Fruit fly (Drosophila melanogaster) whole organism, prepupa: Measurements from ENCODE around the gene KFase.

Experiments used
- Blimp-1 ChIP-seq: fragments of 200-800 bp; sonication (Bioruptor generic); optimal IDR thresholded peaks from 3 replicates; lab custom pipeline; 2017; ENCODE audit warnings: missing biosample characterization, missing genetic modification characterization, mild to moderate bottlenecking, moderate library complexity, missing genetic modification reagents
- CG10631 ChIP-seq: fragments of 200-800 bp; sonication (Bioruptor generic); optimal IDR thresholded peaks from 2 replicates; lab custom pipeline; 2016; ENCODE audit warnings: missing biosample characterization, missing genetic modification characterization
- CG10669 ChIP-seq: fragments of 200-800 bp; sonication (Bioruptor generic); optimal IDR thresholded peaks from 3 replicates; lab custom pipeline; 2018; ENCODE audit warnings: missing biosample characterization, mild to moderate bottlenecking, missing genetic modification characterization, moderate library complexity
- CG11294 ChIP-seq: fragments of 200-800 bp; sonication (Bioruptor generic); IDR thresholded peaks from 2 replicates; pipeline ENCODE4 v1.3.6; 2022; ENCODE audit warnings: missing biosample characterization, missing genetic modification characterization
- CG11762 ChIP-seq: fragments of 200-800 bp; sonication (Bioruptor generic); optimal IDR thresholded peaks from 3 replicates; lab custom pipeline; 2016; ENCODE audit warnings: missing biosample characterization, missing genetic modification characterization; ENCODE audit not compliant: insufficient read depth
- CG11902 ChIP-seq: fragments of 200-800 bp; sonication (Bioruptor generic); optimal IDR thresholded peaks from 3 replicates; lab custom pipeline; 2016; ENCODE audit warnings: missing biosample characterization, missing genetic modification characterization
- CG15336 ChIP-seq: fragments of 200-800 bp; sonication (Bioruptor generic); IDR thresholded peaks from 2 replicates; pipeline ENCODE4 v1.3.6; 2022; ENCODE audit warnings: missing biosample characterization, missing genetic modification characterization
- CG1621 ChIP-seq: fragments of 200-800 bp; sonication (Bioruptor generic); optimal IDR thresholded peaks from 3 replicates; lab custom pipeline; 2018; ENCODE audit warnings: missing biosample characterization, mild to moderate bottlenecking, missing genetic modification characterization
- CG16779 ChIP-seq: fragments of 200-800 bp; sonication (Bioruptor generic); optimal IDR thresholded peaks from 3 replicates; lab custom pipeline; 2017; ENCODE audit warnings: missing biosample characterization, mild to moderate bottlenecking, missing genetic modification characterization
- CG3032 ChIP-seq: fragments of 200-800 bp; optimal IDR thresholded peaks from 2 replicates; lab custom pipeline; 2019; ENCODE audit warnings: missing biosample characterization, mild to moderate bottlenecking, missing genetic modification characterization, moderate library complexity
- CG31627 ChIP-seq: fragments of 200-800 bp; sonication (Bioruptor generic); optimal IDR thresholded peaks from 3 replicates; lab custom pipeline; 2016; ENCODE audit warnings: missing biosample characterization, missing genetic modification characterization
- CG32006 ChIP-seq: fragments of 200-800 bp; sonication (Bioruptor generic); optimal IDR thresholded peaks from 3 replicates; lab custom pipeline; 2017; ENCODE audit warnings: missing biosample characterization, mild to moderate bottlenecking, missing genetic modification characterization
- CG34406 ChIP-seq: fragments of 200-800 bp; sonication (Bioruptor generic); optimal IDR thresholded peaks from 3 replicates; lab custom pipeline; 2016; ENCODE audit warnings: missing biosample characterization, missing genetic modification characterization
- CG3919 ChIP-seq: fragments of 200-800 bp; sonication (Bioruptor generic); optimal IDR thresholded peaks from 3 replicates; lab custom pipeline; 2016; ENCODE audit warnings: missing biosample characterization, missing genetic modification characterization
- CG4318 ChIP-seq: fragments of 200-800 bp; sonication (Bioruptor generic); optimal IDR thresholded peaks from 3 replicates; lab custom pipeline; 2017; ENCODE audit warnings: missing biosample characterization, mild to moderate bottlenecking, missing genetic modification characterization
- CG6792 ChIP-seq: fragments of 200-800 bp; sonication (Bioruptor generic); optimal IDR thresholded peaks from 3 replicates; lab custom pipeline; 2016; ENCODE audit warnings: missing biosample characterization, missing genetic modification characterization
- CG6854 ChIP-seq: fragments of 200-800 bp; sonication (Bioruptor generic); optimal IDR thresholded peaks from 2 replicates; lab custom pipeline; 2017; ENCODE audit warnings: missing biosample characterization, mild to moderate bottlenecking, missing genetic modification characterization
- CG8119 ChIP-seq: fragments of 200-800 bp; sonication (Bioruptor generic); IDR thresholded peaks from 3 replicates; pipeline ENCODE4 v1.3.6; 2022; ENCODE audit warnings: missing biosample characterization, missing genetic modification characterization
- CG8319 ChIP-seq: fragments of 200-800 bp; sonication (Bioruptor generic); optimal IDR thresholded peaks from 3 replicates; lab custom pipeline; 2016; ENCODE audit warnings: missing biosample characterization, missing genetic modification characterization
- CG8632 ChIP-seq: fragments of 200-800 bp; sonication (Bioruptor generic); optimal IDR thresholded peaks from 3 replicates; lab custom pipeline; 2016; ENCODE audit warnings: missing biosample characterization, missing genetic modification characterization
- CG9139 ChIP-seq: fragments of 200-800 bp; sonication (Bioruptor generic); optimal IDR thresholded peaks from 3 replicates; lab custom pipeline; 2017; ENCODE audit warnings: missing biosample characterization, mild to moderate bottlenecking, missing genetic modification characterization
- Eip78C ChIP-seq: fragments of 200-800 bp; sonication (Bioruptor generic); peaks from one replicate; lab custom pipeline; 2016; ENCODE audit warnings: missing biosample characterization, missing genetic modification characterization
- Ets21C ChIP-seq: fragments of 200-800 bp; sonication (Bioruptor generic); optimal IDR thresholded peaks from 3 replicates; lab custom pipeline; 2016; ENCODE audit warnings: missing biosample characterization, missing genetic modification characterization
- Ets96B ChIP-seq: fragments of 200-800 bp; optimal IDR thresholded peaks from 2 replicates; lab custom pipeline; 2019; ENCODE audit warnings: missing biosample characterization, mild to moderate bottlenecking, missing genetic modification characterization, moderate library complexity
- Gug ChIP-seq: fragments of 200-800 bp; sonication (Bioruptor generic); IDR thresholded peaks from 2 replicates; pipeline ENCODE4 v1.3.6; 2022; ENCODE audit warnings: missing biosample characterization, missing genetic modification characterization
- Hr38 ChIP-seq: sonication (Bioruptor generic); optimal IDR thresholded peaks from 2 replicates; lab custom pipeline; 2016; ENCODE audit warnings: missing biosample characterization, missing genetic modification characterization
- Hr39 ChIP-seq: fragments of 200-800 bp; sonication (Bioruptor generic); optimal IDR thresholded peaks from 2 replicates; lab custom pipeline; 2016; ENCODE audit warnings: missing biosample characterization, missing genetic modification characterization
- OdsH ChIP-seq: fragments of 200-800 bp; sonication (Bioruptor generic); optimal IDR thresholded peaks from 3 replicates; lab custom pipeline; 2016; ENCODE audit warnings: missing biosample characterization, missing genetic modification characterization
- Smox ChIP-seq: fragments of 200-800 bp; sonication (Bioruptor generic); optimal IDR thresholded peaks from 3 replicates; lab custom pipeline; 2016; ENCODE audit warnings: missing biosample characterization, missing genetic modification characterization
- Sox14 ChIP-seq: fragments of 200-800 bp; sonication (Bioruptor generic); optimal IDR thresholded peaks from 3 replicates; lab custom pipeline; 2016; ENCODE audit warnings: missing biosample characterization, missing genetic modification characterization
- Sox15 ChIP-seq: fragments of 200-800 bp; sonication (Bioruptor generic); optimal IDR thresholded peaks from 3 replicates; lab custom pipeline; 2016; ENCODE audit warnings: missing biosample characterization, missing genetic modification characterization
- achi ChIP-seq: fragments of 200-800 bp; sonication (Bioruptor generic); optimal IDR thresholded peaks from 3 replicates; lab custom pipeline; 2016; ENCODE audit warnings: missing biosample characterization, missing genetic modification characterization
- acj6 ChIP-seq: fragments of 200-800 bp; sonication (Bioruptor generic); optimal IDR thresholded peaks from 3 replicates; lab custom pipeline; 2016; ENCODE audit warnings: missing biosample characterization, missing genetic modification characterization
- cyc ChIP-seq: fragments of 200-800 bp; sonication (Bioruptor generic); optimal IDR thresholded peaks from 3 replicates; lab custom pipeline; 2016; ENCODE audit warnings: missing biosample characterization, missing genetic modification characterization
- dac ChIP-seq: fragments of 200-800 bp; sonication (Bioruptor generic); optimal IDR thresholded peaks from 2 replicates; lab custom pipeline; 2017; ENCODE audit warnings: missing biosample characterization, mild to moderate bottlenecking, missing genetic modification characterization
- dsx ChIP-seq: fragments of 200-800 bp; optimal IDR thresholded peaks from 3 replicates; lab custom pipeline; 2019; ENCODE audit warnings: missing biosample characterization, mild to moderate bottlenecking, missing genetic modification characterization, moderate library complexity; ENCODE audit not compliant: poor library complexity, severe bottlenecking
- fd59A ChIP-seq: fragments of 200-800 bp; sonication (Bioruptor generic); optimal IDR thresholded peaks from 2 replicates; lab custom pipeline; 2017; ENCODE audit warnings: missing biosample characterization, mild to moderate bottlenecking, missing genetic modification characterization, missing genetic modification reagents
- fd85E ChIP-seq: fragments of 200-800 bp; sonication (Bioruptor generic); optimal IDR thresholded peaks from 3 replicates; lab custom pipeline; 2016; ENCODE audit warnings: missing biosample characterization, missing genetic modification characterization
- lz ChIP-seq: fragments of 200-800 bp; sonication (Bioruptor generic); optimal IDR thresholded peaks from 3 replicates; lab custom pipeline; 2016; ENCODE audit warnings: missing biosample characterization, missing genetic modification characterization
- net ChIP-seq: fragments of 200-800 bp; sonication (Bioruptor generic); optimal IDR thresholded peaks from 3 replicates; lab custom pipeline; 2016; ENCODE audit warnings: missing biosample characterization, missing genetic modification characterization
- salr ChIP-seq, 2 experiments: fragments of 200-800 bp; sonication (Bioruptor generic); optimal IDR thresholded peaks; 3 replicates each; lab custom pipeline; 2016 to 2018; ENCODE audit warnings: missing biosample characterization in 2 of 2, missing genetic modification characterization in 2 of 2, mild to moderate bottlenecking in 1 of 2
- spab ChIP-seq: fragments of 200-800 bp; sonication (Bioruptor generic); optimal IDR thresholded peaks from 2 replicates; lab custom pipeline; 2017; ENCODE audit warnings: missing biosample characterization, mild to moderate bottlenecking, missing genetic modification characterization, missing genetic modification reagents
- ss ChIP-seq, 2 experiments: fragments of 200-800 bp; sonication (Bioruptor generic); optimal IDR thresholded peaks; 2 replicates in 1 of 2; 3 replicates in 1 of 2; lab custom pipeline; 2017 to 2018; ENCODE audit warnings: mild to moderate bottlenecking in 2 of 2, missing biosample characterization in 2 of 2, missing genetic modification characterization in 2 of 2, moderate library complexity in 1 of 2
- vri ChIP-seq: fragments of 200-800 bp; sonication (Bioruptor generic); optimal IDR thresholded peaks from 3 replicates; lab custom pipeline; 2016; ENCODE audit warnings: missing biosample characterization, mild to moderate bottlenecking, missing genetic modification characterization

Gene KFase

DNA sequence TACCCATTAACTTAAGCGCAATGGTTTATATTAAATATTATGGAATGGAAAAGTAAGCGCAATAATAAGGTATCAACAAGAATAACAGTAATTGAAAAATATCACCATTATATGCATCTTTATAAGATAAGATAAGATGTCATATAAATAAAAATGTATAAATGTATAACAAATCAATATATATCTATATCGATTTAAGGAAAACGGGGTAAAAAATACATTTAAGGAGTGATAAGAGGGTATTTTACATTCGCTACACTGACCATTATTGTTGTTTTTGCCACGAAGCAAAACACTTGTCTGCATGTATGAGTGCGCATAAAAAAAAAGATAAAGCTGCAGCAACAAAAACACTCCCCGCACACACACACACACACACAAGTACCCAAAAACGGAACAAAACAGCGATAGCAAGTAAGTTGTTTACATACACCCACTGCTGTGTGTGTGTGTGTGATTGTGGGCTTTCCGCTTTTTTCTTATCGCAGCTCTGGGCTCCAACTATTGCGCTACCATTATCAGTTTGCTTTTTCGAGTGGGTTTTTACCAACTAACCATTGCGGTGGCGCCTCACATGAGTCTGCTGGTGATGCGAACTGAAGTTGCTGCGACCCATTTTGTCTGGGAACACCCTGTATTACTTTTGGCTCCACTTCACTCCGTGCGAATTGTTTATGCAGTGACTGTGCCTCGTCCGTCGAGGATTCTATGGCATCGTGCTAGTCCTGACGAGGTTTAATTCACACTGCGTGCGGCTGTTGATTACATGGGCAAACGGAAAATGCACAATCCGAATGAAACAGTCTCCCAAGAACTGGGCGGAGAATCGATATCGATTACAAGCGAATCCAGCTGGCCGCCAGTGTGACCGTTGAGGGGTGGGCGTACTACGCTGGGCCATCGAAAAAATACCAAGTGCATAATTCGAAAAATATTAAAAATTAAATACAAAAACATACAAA, 15.2 kb downstream of the KFase start, which contains the start of gene mmy (continued):
- TF ChIP-seq CG1621 (tag; lab: Kevin White, UChicago) = peak; percentile 51
- peak; percentile 72 for TF ChIP-seq dsx (GFP tag; lab: Kevin White, UChicago)
- no peak for TF ChIP-seq fd85E (GFP tag; lab: Kevin White, UChicago)
- peak; percentile 27 for TF ChIP-seq CG10669 (GFP tag; lab: Kevin White, UChicago)
- peak; percentile 82 for TF ChIP-seq Ets96B
- peak; percentile 50 for TF ChIP-seq CG6854 (GFP tag; lab: Kevin White, UChicago)
- peak; percentile 84 for TF ChIP-seq CG32006 (GFP tag; lab: Kevin White, UChicago)
- TF ChIP-seq CG8319 = no peak
- peak; percentile 63 for TF ChIP-seq CG8632 (GFP tag; lab: Kevin White, UChicago)
- peak; percentile 64 for TF ChIP-seq CG9139 (GFP tag; lab: Kevin White, UChicago)
- TF ChIP-seq CG3032 (tag; lab: Kevin White, UChicago) = peak; percentile 72
- TF ChIP-seq CG3919 (GFP tag; lab: Kevin White, UChicago) = peak; percentile 66
- TF ChIP-seq cyc = peak; percentile 10
- TF ChIP-seq spab = peak; percentile 67
- peak; percentile 47 for TF ChIP-seq CG6792 (GFP tag; lab: Kevin White, UChicago)
- peak; percentile 55 for TF ChIP-seq dac
- peak; percentile 63 for TF ChIP-seq CG34406 (GFP tag; lab: Kevin White, UChicago)
- TF ChIP-seq CG11294 (GFP tag; lab: Robert Waterston, UW) = peak; percentile 31
- TF ChIP-seq Sox15 (GFP tag; lab: Kevin White, UChicago) = peak; percentile 22
- TF ChIP-seq CG10631 = peak; percentile 67
- peak; percentile 81 for TF ChIP-seq CG15336 (GFP tag; lab: Robert Waterston, UW)
- peak; percentile 67 for TF ChIP-seq acj6
- TF ChIP-seq achi = peak; percentile 69
- TF ChIP-seq lz (GFP tag; lab: Kevin White, UChicago) = peak; percentile 7
- TF ChIP-seq ss (GFP tag; optimal IDR thresholded peaks at IDR 0.05; lab: Kevin White, UChicago) = peak; percentile 75 to 81
- peak; percentile 59 for TF ChIP-seq CG16779 (tag; lab: Kevin White, UChicago)
- no peak for TF ChIP-seq CG31627 (GFP tag; lab: Kevin White, UChicago)
- TF ChIP-seq OdsH (GFP tag; lab: Kevin White, UChicago) = peak; percentile 69
- peak; percentile 82 for TF ChIP-seq Eip78C (GFP tag; lab: Kevin White, UChicago)
- peak; percentile 34 for TF ChIP-seq Smox
- peak; percentile 74 for TF ChIP-seq CG4318 (GFP tag; lab: Kevin White, UChicago)

DNA sequence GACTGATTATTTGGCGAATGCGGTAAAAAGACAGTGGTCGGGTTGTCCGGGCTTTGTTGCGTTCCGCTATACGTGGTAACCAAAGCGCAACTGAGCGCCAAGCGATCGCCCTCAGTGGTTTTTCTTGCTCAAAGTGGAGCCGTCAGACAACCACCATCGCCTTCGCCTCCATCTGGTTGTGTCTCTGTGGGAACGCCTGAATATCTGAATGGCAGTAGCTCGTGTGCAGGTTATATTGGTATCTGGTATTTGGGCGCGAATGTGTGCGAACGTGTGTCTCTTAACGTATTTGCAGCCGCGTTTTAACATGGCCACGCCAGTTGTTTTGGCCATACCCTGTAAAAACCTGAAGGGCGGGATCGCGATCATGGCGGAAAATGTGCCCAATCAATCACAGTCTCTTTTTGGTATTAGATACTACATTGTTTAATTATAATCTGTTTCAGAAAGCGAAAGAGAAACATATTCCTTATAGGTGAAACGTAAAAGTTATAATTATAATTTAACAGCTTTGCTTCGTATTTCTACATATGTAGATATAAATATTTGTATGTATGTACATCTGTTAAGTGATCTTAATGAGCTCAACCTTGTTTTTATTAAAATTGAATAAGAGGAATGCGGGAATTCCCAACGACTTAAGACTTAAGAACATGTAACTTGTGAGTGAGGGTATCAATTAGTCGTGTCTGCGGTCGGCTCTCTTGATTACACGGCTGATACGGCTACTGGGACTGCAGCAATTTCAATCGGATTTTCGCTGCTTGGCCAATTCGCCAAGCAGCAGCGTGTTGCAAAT, 16.4 kb downstream of the KFase start:
- TF ChIP-seq CG4318 (GFP tag; lab: Kevin White, UChicago) = peak; percentile 75
- peak; percentile 37 for TF ChIP-seq CG9139 (GFP tag; lab: Kevin White, UChicago)
- peak; percentile 85 for TF ChIP-seq CG32006 (GFP tag; lab: Kevin White, UChicago)
- peak; percentile 10 for TF ChIP-seq CG11762 (GFP tag; lab: Kevin White, UChicago)
- peak; percentile 64; the same call in 2 of the 3 replicates for TF ChIP-seq CG8119
- TF ChIP-seq Gug (GFP tag; lab: Robert Waterston, UW) = no peak
- TF ChIP-seq cyc = peak; percentile 29
- TF ChIP-seq dsx (GFP tag; lab: Kevin White, UChicago) = peak; percentile 21
- peak; percentile 47 for TF ChIP-seq spab
- peak; percentile 35 for TF ChIP-seq Ets21C (GFP tag; lab: Kevin White, UChicago)
- no peak for TF ChIP-seq Hr38 (GFP tag; lab: Kevin White, UChicago)
- peak; percentile 47 for TF ChIP-seq CG3919 (GFP tag; lab: Kevin White, UChicago)
- peak; percentile 56 for TF ChIP-seq fd59A (GFP tag; lab: Kevin White, UChicago)
- TF ChIP-seq salr (GFP tag; optimal IDR thresholded peaks at IDR 0.05; lab: Kevin White, UChicago) = peak in 1 of 2 experiments; percentile 71
- TF ChIP-seq Blimp-1 (GFP tag; lab: Kevin White, UChicago) = no peak
- TF ChIP-seq vri (GFP tag; lab: Kevin White, UChicago) = peak; percentile 34
- TF ChIP-seq Ets96B = peak; percentile 32
- peak; percentile 34 for TF ChIP-seq Smox
- peak; percentile 49 for TF ChIP-seq CG10669 (GFP tag; lab: Kevin White, UChicago)
- peak; percentile 51 for TF ChIP-seq achi
- peak; percentile 56 for TF ChIP-seq lz (GFP tag; lab: Kevin White, UChicago)
- peak; percentile 59 for TF ChIP-seq CG34406 (GFP tag; lab: Kevin White, UChicago)
- peak; percentile 47 for TF ChIP-seq Hr39 (GFP tag; lab: Kevin White, UChicago)
- peak; percentile 51 for TF ChIP-seq Sox15 (GFP tag; lab: Kevin White, UChicago)
- TF ChIP-seq Sox14 (GFP tag; lab: Kevin White, UChicago) = peak; percentile 38
- TF ChIP-seq net = peak; percentile 50
- TF ChIP-seq CG11902 (GFP tag; lab: Kevin White, UChicago) = peak; percentile 61
